Worm (Caenorhabditis elegans): ENCODE data around the gene era-1.

DNA sequence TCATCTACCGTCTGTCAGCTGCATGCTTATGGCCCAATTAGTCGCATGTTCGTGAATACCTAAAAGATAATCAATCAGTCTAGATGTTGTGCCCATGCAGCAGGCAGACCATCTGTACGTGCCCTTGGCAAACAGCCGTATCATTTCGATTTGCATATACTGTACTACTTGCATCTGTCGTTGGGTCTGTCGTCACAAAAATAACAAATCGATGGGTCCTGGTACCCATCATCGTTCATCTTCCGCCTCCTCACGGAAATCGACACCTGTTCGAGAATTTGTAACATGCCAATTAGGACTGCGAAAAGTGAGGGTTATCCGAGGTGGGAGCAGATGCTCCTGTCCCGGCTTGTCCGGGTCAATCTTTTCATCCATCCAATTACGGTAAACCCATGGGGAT, 19.6 kb upstream of the era-1 start:
- TF ChIP-seq ama-1 (optimal IDR thresholded peaks at IDR 0.05) (no peak), skn-1 (tag; optimal IDR thresholded peaks at IDR 0.05) (no peak), egl-5 (tag; optimal IDR thresholded peaks at IDR 0.05) (no peak), lin-15B (tag; optimal IDR thresholded peaks at IDR 0.05) (no peak), lsy-12 (tag; optimal IDR thresholded peaks at IDR 0.05) (no peak), zag-1 (tag; optimal IDR thresholded peaks at IDR 0.05) (no peak)

Measured in whole organism, L3 larva.